Fruit fly (Drosophila melanogaster) whole organism, prepupa: ENCODE results near the gene Abd-B.
A peak's percentile ranks its signal among the peaks of the same experiment; 100 is the strongest.

Source experiments
- CG10631 ChIP-seq: fragments of 200-800 bp; sonication (Bioruptor generic); optimal IDR thresholded peaks from 2 replicates; lab custom pipeline; 2016; ENCODE audit warnings: missing biosample characterization, missing genetic modification characterization
- CG15336 ChIP-seq: fragments of 200-800 bp; sonication (Bioruptor generic); IDR thresholded peaks from 2 replicates; pipeline ENCODE4 v1.3.6; 2022; ENCODE audit warnings: missing biosample characterization, missing genetic modification characterization
- CG1621 ChIP-seq: fragments of 200-800 bp; sonication (Bioruptor generic); optimal IDR thresholded peaks from 3 replicates; lab custom pipeline; 2018; ENCODE audit warnings: missing biosample characterization, mild to moderate bottlenecking, missing genetic modification characterization
- CG3032 ChIP-seq: fragments of 200-800 bp; optimal IDR thresholded peaks from 2 replicates; lab custom pipeline; 2019; ENCODE audit warnings: missing biosample characterization, mild to moderate bottlenecking, missing genetic modification characterization, moderate library complexity
- CG31627 ChIP-seq: fragments of 200-800 bp; sonication (Bioruptor generic); optimal IDR thresholded peaks from 3 replicates; lab custom pipeline; 2016; ENCODE audit warnings: missing biosample characterization, missing genetic modification characterization
- CG32006 ChIP-seq: fragments of 200-800 bp; sonication (Bioruptor generic); optimal IDR thresholded peaks from 3 replicates; lab custom pipeline; 2017; ENCODE audit warnings: missing biosample characterization, mild to moderate bottlenecking, missing genetic modification characterization
- CG34406 ChIP-seq: fragments of 200-800 bp; sonication (Bioruptor generic); optimal IDR thresholded peaks from 3 replicates; lab custom pipeline; 2016; ENCODE audit warnings: missing biosample characterization, missing genetic modification characterization
- CG3919 ChIP-seq: fragments of 200-800 bp; sonication (Bioruptor generic); optimal IDR thresholded peaks from 3 replicates; lab custom pipeline; 2016; ENCODE audit warnings: missing biosample characterization, missing genetic modification characterization
- CG6792 ChIP-seq: fragments of 200-800 bp; sonication (Bioruptor generic); optimal IDR thresholded peaks from 3 replicates; lab custom pipeline; 2016; ENCODE audit warnings: missing biosample characterization, missing genetic modification characterization
- CG6808 ChIP-seq: fragments of 200-800 bp; sonication (Bioruptor generic); optimal IDR thresholded peaks from 3 replicates; lab custom pipeline; 2017; ENCODE audit warnings: missing biosample characterization, missing genetic modification characterization, mild to moderate bottlenecking, moderate library complexity, missing genetic modification reagents
- CG6854 ChIP-seq: fragments of 200-800 bp; sonication (Bioruptor generic); optimal IDR thresholded peaks from 2 replicates; lab custom pipeline; 2017; ENCODE audit warnings: missing biosample characterization, mild to moderate bottlenecking, missing genetic modification characterization
- CG8119 ChIP-seq: fragments of 200-800 bp; sonication (Bioruptor generic); IDR thresholded peaks from 3 replicates; pipeline ENCODE4 v1.3.6; 2022; ENCODE audit warnings: missing biosample characterization, missing genetic modification characterization
- CG8319 ChIP-seq: fragments of 200-800 bp; sonication (Bioruptor generic); optimal IDR thresholded peaks from 3 replicates; lab custom pipeline; 2016; ENCODE audit warnings: missing biosample characterization, missing genetic modification characterization
- CG8632 ChIP-seq: fragments of 200-800 bp; sonication (Bioruptor generic); optimal IDR thresholded peaks from 3 replicates; lab custom pipeline; 2016; ENCODE audit warnings: missing biosample characterization, missing genetic modification characterization
- Eip75B ChIP-seq: fragments of 200-800 bp; sonication (Bioruptor generic); optimal IDR thresholded peaks from 3 replicates; lab custom pipeline; 2016; ENCODE audit warnings: missing biosample characterization, missing genetic modification characterization
- Eip78C ChIP-seq: fragments of 200-800 bp; sonication (Bioruptor generic); peaks from one replicate; lab custom pipeline; 2016; ENCODE audit warnings: missing biosample characterization, missing genetic modification characterization
- Ets96B ChIP-seq: fragments of 200-800 bp; optimal IDR thresholded peaks from 2 replicates; lab custom pipeline; 2019; ENCODE audit warnings: missing biosample characterization, mild to moderate bottlenecking, missing genetic modification characterization, moderate library complexity
- Hr38 ChIP-seq: sonication (Bioruptor generic); optimal IDR thresholded peaks from 2 replicates; lab custom pipeline; 2016; ENCODE audit warnings: missing biosample characterization, missing genetic modification characterization
- Hr39 ChIP-seq: fragments of 200-800 bp; sonication (Bioruptor generic); optimal IDR thresholded peaks from 2 replicates; lab custom pipeline; 2016; ENCODE audit warnings: missing biosample characterization, missing genetic modification characterization
- Lpt ChIP-seq: fragments of 200-800 bp; sonication (Bioruptor generic); optimal IDR thresholded peaks from 3 replicates; lab custom pipeline; 2016; ENCODE audit warnings: missing biosample characterization, missing genetic modification characterization
- Met ChIP-seq: fragments of 200-800 bp; sonication (Bioruptor generic); optimal IDR thresholded peaks from 3 replicates; lab custom pipeline; 2016; ENCODE audit warnings: missing biosample characterization, missing genetic modification characterization
- Sox15 ChIP-seq: fragments of 200-800 bp; sonication (Bioruptor generic); optimal IDR thresholded peaks from 3 replicates; lab custom pipeline; 2016; ENCODE audit warnings: missing biosample characterization, missing genetic modification characterization
- dsx ChIP-seq: fragments of 200-800 bp; optimal IDR thresholded peaks from 3 replicates; lab custom pipeline; 2019; ENCODE audit warnings: missing biosample characterization, mild to moderate bottlenecking, missing genetic modification characterization, moderate library complexity; ENCODE audit not compliant: poor library complexity, severe bottlenecking
- esn ChIP-seq: fragments of 200-800 bp; sonication (Bioruptor generic); optimal IDR thresholded peaks from 2 replicates; lab custom pipeline; 2016; ENCODE audit warnings: missing biosample characterization, mild to moderate bottlenecking, missing genetic modification characterization, moderate library complexity
- fkh ChIP-seq: fragments of 200-800 bp; sonication (Bioruptor generic); optimal IDR thresholded peaks from 3 replicates; lab custom pipeline; 2017; ENCODE audit warnings: missing biosample characterization, mild to moderate bottlenecking, missing genetic modification characterization, moderate library complexity
- lz ChIP-seq: fragments of 200-800 bp; sonication (Bioruptor generic); optimal IDR thresholded peaks from 3 replicates; lab custom pipeline; 2016; ENCODE audit warnings: missing biosample characterization, missing genetic modification characterization
- salr ChIP-seq, 2 experiments: fragments of 200-800 bp; sonication (Bioruptor generic); optimal IDR thresholded peaks; 3 replicates each; lab custom pipeline; 2016 to 2018; ENCODE audit warnings: missing biosample characterization in 2 of 2, missing genetic modification characterization in 2 of 2, mild to moderate bottlenecking in 1 of 2
- ss ChIP-seq, 2 experiments: fragments of 200-800 bp; sonication (Bioruptor generic); optimal IDR thresholded peaks; 2 replicates in 1 of 2; 3 replicates in 1 of 2; lab custom pipeline; 2017 to 2018; ENCODE audit warnings: mild to moderate bottlenecking in 2 of 2, missing biosample characterization in 2 of 2, missing genetic modification characterization in 2 of 2, moderate library complexity in 1 of 2
- svp ChIP-seq: fragments of 200-800 bp; sonication (Bioruptor generic); peaks from one replicate; lab custom pipeline; 2016; ENCODE audit warnings: missing biosample characterization, missing genetic modification characterization
- topi ChIP-seq: fragments of 200-800 bp; sonication (Bioruptor generic); optimal IDR thresholded peaks from 3 replicates; lab custom pipeline; 2016; ENCODE audit warnings: missing biosample characterization, missing genetic modification characterization

Abd-B gene

DNA sequence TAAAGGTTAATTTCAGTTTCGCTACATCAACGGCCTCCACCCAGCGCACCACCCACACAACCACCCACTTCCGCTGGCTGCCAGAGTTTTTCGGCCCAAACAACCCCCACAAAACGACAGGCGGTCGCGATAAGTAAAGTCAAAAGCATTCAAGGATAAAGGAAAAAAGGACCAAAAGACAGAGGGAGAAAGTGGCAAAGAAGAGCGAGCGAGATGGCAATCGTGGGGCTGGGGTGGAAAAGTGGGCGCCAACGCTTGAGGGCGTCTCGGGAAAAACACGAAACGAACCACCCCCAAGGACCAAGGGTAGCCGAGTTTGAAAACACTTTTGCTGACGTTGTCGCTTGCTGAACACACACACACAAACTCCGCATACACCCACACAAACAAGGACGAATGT, 31.5 kb downstream of the Abd-B start:
- TF ChIP-seq CG8632 (GFP tag; lab: Kevin White, UChicago) (no peak), Eip75B (GFP tag; lab: Kevin White, UChicago) (no peak), salr (GFP tag; optimal IDR thresholded peaks at IDR 0.05; lab: Kevin White, UChicago) (no peak), esn (GFP tag; lab: Kevin White, UChicago) (no peak), svp (GFP tag; lab: Kevin White, UChicago) (no peak), topi (no peak), Ets96B (tag; lab: Kevin White, UChicago) (no peak), CG8119 (GFP tag; lab: Robert Waterston, UW) (no peak), lz (GFP tag; lab: Kevin White, UChicago) (no peak), Met (GFP tag; lab: Kevin White, UChicago) (no peak)
- TF ChIP-seq, all 60 proteins: peak for 0

DNA sequence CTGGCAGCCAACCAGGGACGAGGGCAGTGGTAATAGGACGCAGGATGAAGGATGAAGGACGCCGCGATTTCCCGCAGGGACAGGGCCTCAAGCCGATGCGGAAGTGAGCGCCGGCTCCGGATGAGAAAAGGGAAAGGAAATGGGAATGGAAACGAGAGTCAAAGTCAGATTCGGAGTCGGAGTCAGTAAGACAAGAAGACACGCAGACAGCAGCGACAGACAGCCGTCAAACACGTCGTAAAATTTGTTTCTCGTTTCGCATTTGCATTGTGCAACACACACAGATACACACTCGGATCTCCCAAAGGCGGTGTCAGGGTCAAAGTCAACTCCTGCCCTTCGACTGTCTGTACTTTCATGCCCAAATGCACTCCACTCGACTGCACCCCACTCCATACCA, 35.7 kb downstream of the Abd-B start:
- TF ChIP-seq CG3032 (tag; lab: Kevin White, UChicago): no peak

DNA sequence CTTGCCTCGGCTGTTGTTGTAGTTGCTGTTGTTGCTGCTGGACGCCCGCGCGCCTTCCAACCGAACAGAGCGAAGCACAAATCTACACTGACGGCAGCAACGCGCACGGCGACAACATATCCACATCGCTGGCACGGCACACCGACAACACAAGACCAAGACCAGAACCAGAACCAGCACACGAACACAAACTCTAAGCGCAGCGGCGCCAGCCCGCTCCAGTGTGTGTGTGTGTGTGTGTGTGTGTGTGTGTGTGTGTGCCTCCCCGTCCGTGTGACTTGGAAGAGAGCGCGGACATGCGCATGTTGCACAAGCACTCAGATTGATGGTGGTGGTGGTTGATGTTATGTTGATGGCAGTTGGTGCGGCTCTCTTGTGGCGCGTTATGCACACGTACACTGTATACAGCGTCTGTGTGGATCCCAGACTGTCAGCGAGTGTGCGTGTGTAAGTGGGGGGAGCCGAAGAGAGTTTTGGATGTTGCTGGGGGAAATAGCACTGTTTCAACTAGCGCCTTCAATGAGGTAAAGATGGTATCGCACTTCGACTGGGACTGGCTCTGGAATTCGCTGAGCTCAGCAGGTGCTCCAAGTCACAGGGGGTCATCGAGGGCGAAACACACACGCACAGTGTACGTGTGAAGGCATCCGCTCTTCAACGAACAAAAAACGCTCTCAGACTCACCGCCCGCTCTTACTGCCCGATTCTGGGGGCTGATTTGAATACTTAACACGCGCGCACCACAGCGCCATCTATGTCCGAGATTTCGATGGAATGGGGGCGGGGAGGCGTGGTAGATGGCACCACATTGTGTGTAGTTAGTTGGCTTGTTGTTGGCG, 37.7 kb downstream of the Abd-B start:
- TF ChIP-seq CG10631 (GFP tag; lab: Kevin White, UChicago) (no peak), dsx (GFP tag; lab: Kevin White, UChicago) (peak; percentile 70), CG6792 (GFP tag; lab: Kevin White, UChicago) (no peak), svp (GFP tag; lab: Kevin White, UChicago) (peak; percentile 85), Eip78C (peak; percentile 24), esn (GFP tag; lab: Kevin White, UChicago) (no peak)
- TF ChIP-seq, all 60 proteins: peak for 3

DNA sequence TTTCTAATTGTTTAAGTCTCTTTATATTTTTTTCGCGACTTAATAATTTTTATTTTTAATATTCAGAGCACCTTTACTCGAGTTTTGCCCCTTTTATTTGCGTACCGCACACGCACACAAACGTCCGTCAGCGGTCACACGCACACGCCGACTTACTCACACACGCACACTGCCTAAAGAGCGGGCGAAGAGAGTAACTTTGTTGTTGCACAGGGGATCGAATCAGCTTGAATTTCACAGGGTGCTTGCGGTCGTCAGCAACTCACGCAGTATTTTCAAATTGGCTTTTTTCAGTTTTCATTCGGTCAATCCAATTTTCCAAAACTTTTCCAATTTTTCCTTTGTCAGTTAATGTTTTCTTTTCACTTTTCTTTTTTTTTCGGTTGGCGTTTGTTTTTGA, 38.7 kb downstream of the Abd-B start:
- TF ChIP-seq svp (GFP tag; lab: Kevin White, UChicago) (peak; percentile 55), CG15336 (GFP tag; lab: Robert Waterston, UW) (no peak)

DNA sequence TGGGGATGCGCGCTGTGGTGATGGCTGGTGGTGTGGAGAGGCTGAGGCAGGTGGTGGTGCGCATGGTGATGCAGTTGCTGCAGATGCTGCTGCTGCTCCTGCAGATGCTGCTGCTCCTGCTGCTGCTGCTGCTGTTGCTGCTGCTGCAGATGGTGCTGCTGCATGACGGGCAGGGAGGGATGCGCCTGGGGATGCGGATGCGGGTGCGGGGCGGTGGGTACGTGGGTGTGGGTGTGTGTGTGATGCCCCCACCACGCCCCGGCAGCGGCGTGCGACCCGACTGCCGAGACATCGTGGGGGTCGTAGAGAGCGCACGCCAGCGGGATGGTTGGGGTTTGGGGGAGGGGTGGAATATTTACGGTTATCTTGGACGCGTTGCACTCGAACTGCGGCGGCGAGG, 39.2 kb downstream of the Abd-B start:
- no peak for TF ChIP-seq fkh (GFP tag; lab: Kevin White, UChicago)
- no peak for TF ChIP-seq svp (GFP tag; lab: Kevin White, UChicago)
- TF ChIP-seq CG3919 (GFP tag; lab: Kevin White, UChicago): no peak
- no peak for TF ChIP-seq Sox15 (GFP tag; lab: Kevin White, UChicago)
- TF ChIP-seq Hr39 (GFP tag; lab: Kevin White, UChicago): no peak
- no peak for TF ChIP-seq lz (GFP tag; lab: Kevin White, UChicago)
- no peak for TF ChIP-seq CG3032 (tag; lab: Kevin White, UChicago)
- no peak for TF ChIP-seq CG1621 (tag; lab: Kevin White, UChicago)
- TF ChIP-seq Ets96B (tag; lab: Kevin White, UChicago): no peak
- TF ChIP-seq CG6854 (GFP tag; lab: Kevin White, UChicago): no peak
- TF ChIP-seq ss (GFP tag; optimal IDR thresholded peaks at IDR 0.05; lab: Kevin White, UChicago): no peak
- TF ChIP-seq CG31627 (GFP tag; lab: Kevin White, UChicago): no peak
- no peak for TF ChIP-seq Hr38
- TF ChIP-seq CG32006: no peak
- TF ChIP-seq Lpt: no peak
- no peak for TF ChIP-seq CG8319 (GFP tag; lab: Kevin White, UChicago)
- TF ChIP-seq CG34406 (GFP tag; lab: Kevin White, UChicago): no peak
- no peak for TF ChIP-seq CG6808
- no peak for TF ChIP-seq Eip75B (GFP tag; lab: Kevin White, UChicago)
- TF ChIP-seq, all 60 proteins: peak for 0
